Worm (Caenorhabditis elegans) whole organism, L4 larva: Measurements from ENCODE around the gene cpr-6.

Experiments
- F10B5.3 ChIP-seq: sonication (generic microtip); optimal IDR thresholded peaks from 2 replicates; lab custom pipeline; 2016; ENCODE audit warnings: mild to moderate bottlenecking, missing genetic modification characterization, missing compliant biosample characterization
- F44E2.7 ChIP-seq: fragments of 200-800 bp; sonication (Bioruptor generic); IDR thresholded peaks from 2 replicates; pipeline ENCODE4 v2.1.2; 2022; ENCODE audit warnings: missing genetic modification characterization, missing compliant biosample characterization
- F49E8.2 ChIP-seq: sonication (generic microtip); optimal IDR thresholded peaks from 2 replicates; lab custom pipeline; 2016; ENCODE audit warnings: missing compliant biosample characterization, mild to moderate bottlenecking, missing genetic modification characterization, borderline replicate concordance
- T26A8.4 ChIP-seq: fragments of 200-800 bp; sonication (Bioruptor generic); IDR thresholded peaks from 2 replicates; pipeline ENCODE4 v1.3.6; 2022; ENCODE audit warnings: missing genetic modification characterization, missing compliant biosample characterization
- Y105C5A.15 ChIP-seq: fragments of 200-800 bp; sonication (Bioruptor generic); IDR thresholded peaks from 2 replicates; pipeline ENCODE4 v1.3.6; 2022; ENCODE audit warnings: missing genetic modification characterization, missing compliant biosample characterization
- ZK337.2 ChIP-seq: fragments of 200-800 bp; sonication (Bioruptor generic); IDR thresholded peaks from 2 replicates; pipeline ENCODE4 v1.3.6; 2022; ENCODE audit warnings: missing genetic modification reagents, missing genetic modification characterization, missing compliant biosample characterization
- aha-1 ChIP-seq: fragments of 150-350 bp; peaks from one replicate; lab custom pipeline; 2014; ENCODE audit warnings: missing biosample characterization, missing genetic modification characterization
- ama-1 ChIP-seq: fragments of 150-350 bp; optimal IDR thresholded peaks from 2 replicates; lab custom pipeline; 2014; ENCODE audit warnings: inconsistent platforms, mixed read lengths
- ceh-82 ChIP-seq: sonication (generic microtip); optimal IDR thresholded peaks from 2 replicates; lab custom pipeline; 2017; ENCODE audit warnings: missing biosample characterization, missing genetic modification characterization
- daf-19 ChIP-seq: fragments of 200-800 bp; sonication (Bioruptor generic); conservative IDR thresholded peaks from 2 replicates; pipeline ENCODE4 v1.3.6; 2022; ENCODE audit warnings: missing genetic modification characterization, missing compliant biosample characterization
- dpl-1 ChIP-seq: fragments of 150-350 bp; optimal IDR thresholded peaks from 2 replicates; lab custom pipeline; 2014; ENCODE audit warnings: missing biosample characterization, missing genetic modification reagents, missing genetic modification characterization
- dve-1 ChIP-seq: sonication (generic microtip); optimal IDR thresholded peaks from 2 replicates; lab custom pipeline; 2017; ENCODE audit warnings: antibody characterized with exemption, mild to moderate bottlenecking, missing genetic modification characterization, missing compliant biosample characterization; ENCODE audit not compliant: insufficient read depth
- egl-27 ChIP-seq: sonication (generic microtip); optimal IDR thresholded peaks from 3 replicates; lab custom pipeline; 2017; ENCODE audit warnings: missing biosample characterization, missing genetic modification reagents, missing genetic modification characterization
- gei-8 ChIP-seq: fragments of 200-800 bp; sonication (Bioruptor generic); optimal IDR thresholded peaks from 2 replicates; lab custom pipeline; 2018; ENCODE audit warnings: mild to moderate bottlenecking, missing genetic modification characterization, missing compliant biosample characterization
- hlh-11 ChIP-seq: fragments of 200-800 bp; sonication (Bioruptor generic); optimal IDR thresholded peaks from 2 replicates; lab custom pipeline; 2018; ENCODE audit warnings: mild to moderate bottlenecking, missing genetic modification characterization, missing compliant biosample characterization
- hlh-30 ChIP-seq: sonication (generic microtip); optimal IDR thresholded peaks from 2 replicates; lab custom pipeline; 2017; ENCODE audit warnings: antibody characterized with exemption, mild to moderate bottlenecking, missing genetic modification characterization, missing compliant biosample characterization; ENCODE audit not compliant: insufficient read depth
- lin-1 ChIP-seq: fragments of 200-800 bp; sonication (Bioruptor generic); IDR thresholded peaks from 2 replicates; pipeline ENCODE4 v1.3.6; 2022; ENCODE audit warnings: missing genetic modification reagents, missing genetic modification characterization, missing compliant biosample characterization
- lin-29 ChIP-seq: fragments of 200-800 bp; sonication (Bioruptor generic); IDR thresholded peaks from 2 replicates; pipeline ENCODE4 v1.3.6; 2022; ENCODE audit warnings: missing genetic modification reagents, missing genetic modification characterization, missing compliant biosample characterization
- lin-38 ChIP-seq: fragments of 200-800 bp; sonication (Bioruptor generic); IDR thresholded peaks from 2 replicates; pipeline ENCODE4 v1.3.6; 2022; ENCODE audit warnings: missing genetic modification reagents, missing genetic modification characterization, missing compliant biosample characterization
- madf-5 ChIP-seq, 2 experiments: fragments of 200-800 bp; sonication (Bioruptor generic); IDR thresholded peaks; 2 replicates each; pipeline ENCODE4 v1.3.6; 2022; ENCODE audit warnings: missing compliant biosample characterization in 2 of 2, missing genetic modification characterization in 2 of 2
- madf-9 ChIP-seq: fragments of 200-800 bp; sonication (Bioruptor generic); conservative IDR thresholded peaks from 2 replicates; pipeline ENCODE4 v1.3.6; 2022; ENCODE audit warnings: missing genetic modification reagents, missing genetic modification characterization, missing compliant biosample characterization
- mep-1 ChIP-seq: fragments of 150-350 bp; sonication (generic microtip); optimal IDR thresholded peaks from 3 replicates; lab custom pipeline; 2014; ENCODE audit warnings: missing biosample characterization, missing genetic modification characterization
- mes-2 ChIP-seq: sonication (generic microtip); optimal IDR thresholded peaks from 2 replicates; lab custom pipeline; 2016; ENCODE audit warnings: missing genotype, mild to moderate bottlenecking, missing genetic modification characterization, missing compliant biosample characterization; ENCODE audit not compliant: poor library complexity, severe bottlenecking
- nhr-11 ChIP-seq: fragments of 150-350 bp; optimal IDR thresholded peaks from 2 replicates; lab custom pipeline; 2014; ENCODE audit warnings: missing biosample characterization, missing genetic modification characterization
- nhr-28 ChIP-seq: fragments of 150-350 bp; optimal IDR thresholded peaks from 2 replicates; lab custom pipeline; 2014; ENCODE audit warnings: missing biosample characterization, missing genetic modification characterization
- nhr-6 ChIP-seq: fragments of 150-350 bp; optimal IDR thresholded peaks from 2 replicates; lab custom pipeline; 2014; ENCODE audit warnings: missing biosample characterization, missing genetic modification characterization
- nhr-77 ChIP-seq: fragments of 150-350 bp; optimal IDR thresholded peaks from 2 replicates; lab custom pipeline; 2014; ENCODE audit warnings: missing biosample characterization, missing genetic modification characterization
- php-3 ChIP-seq: fragments of 200-800 bp; sonication (Bioruptor generic); IDR thresholded peaks from 2 replicates; pipeline ENCODE4 v1.3.6; 2022; ENCODE audit warnings: missing genetic modification reagents, missing genetic modification characterization, missing compliant biosample characterization
- pqm-1 ChIP-seq: sonication (generic microtip); optimal IDR thresholded peaks from 2 replicates; lab custom pipeline; 2017; ENCODE audit warnings: missing biosample characterization, missing genetic modification characterization
- skn-1 ChIP-seq: fragments of 150-350 bp; optimal IDR thresholded peaks from 2 replicates; lab custom pipeline; 2014; ENCODE audit warnings: missing biosample characterization, missing genetic modification characterization
- tra-1 ChIP-seq: fragments of 200-800 bp; sonication (Bioruptor generic); IDR thresholded peaks from 2 replicates; pipeline ENCODE4 v1.3.6; 2022; ENCODE audit warnings: missing genetic modification reagents, missing genetic modification characterization, missing compliant biosample characterization
- unc-39 ChIP-seq: sonication (generic microtip); optimal IDR thresholded peaks from 2 replicates; lab custom pipeline; 2017; ENCODE audit warnings: missing biosample characterization, missing genetic modification characterization
- unc-62 ChIP-seq, 3 experiments: fragments of 150-350 bp in 1 of 3; sonication (generic microtip); optimal IDR thresholded peaks in 2 of 3; peaks in 1 of 3; 1 replicate in 1 of 3; 2 replicates in 2 of 3; lab custom pipeline; 2014 to 2017; ENCODE audit warnings: missing biosample characterization in 3 of 3, missing genetic modification characterization in 3 of 3, missing genetic modification reagents in 3 of 3, missing genotype in 1 of 3
- zip-2 ChIP-seq: fragments of 150-350 bp; optimal IDR thresholded peaks from 2 replicates; lab custom pipeline; 2014; ENCODE audit warnings: missing biosample characterization, missing genetic modification characterization
- ztf-11 ChIP-seq: fragments of 150-350 bp; optimal IDR thresholded peaks from 2 replicates; lab custom pipeline; 2014; ENCODE audit warnings: missing biosample characterization, missing genetic modification characterization

cpr-6 gene

ce11 chrX:6618712-6619111, 11.7 kb downstream of the cpr-6 start, which contains the start of gene kqt-1:
Gene kqt-1 (plus strand): TSS chrX:6619012.
- TF ChIP-seq T26A8.4 (no peak), ceh-82 (no peak), hlh-30 (tag; lab: Kevin White, UChicago) (no peak), gei-8 (GFP tag; lab: Kevin White, UChicago) (no peak), Y105C5A.15 (GFP tag; lab: Robert Waterston, UW) (no peak), zip-2 (tag; lab: Kevin White, UChicago) (no peak), F44E2.7 (GFP tag; lab: Robert Waterston, UW) (no peak), hlh-11 (tag; lab: Kevin White, UChicago) (no peak), ztf-11 (tag; lab: Kevin White, UChicago) (no peak), pqm-1 (tag; lab: Kevin White, UChicago) (no peak), nhr-6 (tag; lab: Kevin White, UChicago) (no peak), nhr-11 (no peak), tra-1 (GFP tag; lab: Robert Waterston, UW) (no peak), nhr-28 (no peak), lin-29 (GFP tag; lab: Robert Waterston, UW) (no peak), php-3 (GFP tag; lab: Robert Waterston, UW) (no peak), mes-2 (tag; lab: Kevin White, UChicago) (no peak), madf-5 (GFP tag; IDR thresholded peaks at IDR 0.05; lab: Robert Waterston, UW) (no peak), unc-39 (no peak)
- TF ChIP-seq, all 104 proteins: peak for 0

DNA sequence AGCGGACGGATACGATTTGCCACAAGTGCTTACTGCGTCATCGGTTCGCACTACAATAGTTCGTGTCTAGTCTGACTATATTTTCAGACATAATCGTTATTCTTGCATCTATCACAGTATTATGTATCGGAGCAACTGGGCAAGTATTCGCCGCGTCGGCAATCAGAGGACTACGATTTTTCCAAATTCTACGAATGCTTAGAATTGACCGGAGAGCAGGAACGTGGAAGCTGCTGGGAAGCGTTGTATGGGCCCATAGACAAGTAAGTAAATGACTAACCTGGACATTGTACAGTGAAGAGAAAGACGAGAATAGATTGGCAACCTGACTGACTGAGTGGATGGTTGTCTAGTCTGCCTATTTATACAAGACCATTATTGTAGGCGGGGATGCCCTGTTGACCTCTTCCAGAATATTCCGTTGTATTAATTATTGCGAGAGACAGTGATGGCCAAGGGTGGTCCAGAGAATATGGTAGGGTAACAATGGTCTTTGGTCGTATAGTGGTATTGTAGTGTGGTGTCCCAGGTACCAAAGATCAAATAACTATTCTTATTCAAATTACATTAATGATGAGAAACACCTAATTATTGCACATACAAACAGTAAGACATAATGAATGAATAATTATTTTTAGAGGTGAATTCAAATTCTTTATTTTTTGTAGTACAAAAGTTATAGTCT, 15.7 kb downstream of the cpr-6 start, which contains the start of gene clec-266:
TSS of gene clec-266 (minus strand) at position 364 of the 685 bp plus-strand sequence.
- TF ChIP-seq madf-9 (GFP tag; lab: Robert Waterston, UW) (no peak), daf-19 (GFP tag; lab: Robert Waterston, UW) (no peak), F49E8.2 (tag; lab: Kevin White, UChicago) (no peak), unc-62 (GFP tag; optimal IDR thresholded peaks at IDR 0.05 in 1 of 2; lab: Kevin White, UChicago) (peak in 1 of 2 experiments; percentile 53), unc-62 (tag; optimal IDR thresholded peaks at IDR 0.05; lab: Kevin White, UChicago) (no peak), ZK337.2 (GFP tag; lab: Robert Waterston, UW) (no peak), egl-27 (tag; lab: Kevin White, UChicago) (no peak), ama-1 (no peak)

DNA sequence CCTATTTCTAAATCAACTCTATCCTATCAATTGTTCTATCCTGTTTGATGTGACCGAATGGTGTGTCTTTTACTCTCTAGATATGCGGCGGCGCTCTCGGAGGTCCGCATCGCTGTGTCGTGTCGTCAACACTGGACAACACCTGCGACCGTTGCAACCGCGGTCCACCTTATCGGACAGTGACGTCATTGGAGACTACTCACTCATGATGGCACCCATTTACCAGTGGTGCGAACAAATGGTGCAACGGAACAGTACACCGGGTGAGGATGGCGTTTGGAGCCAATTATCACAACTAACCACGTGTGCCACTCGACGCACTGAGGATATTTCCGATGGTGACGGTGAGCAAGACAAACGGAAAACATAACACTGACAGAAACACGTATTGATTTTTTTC, 18.3 kb downstream of the cpr-6 start:
- TF ChIP-seq aha-1 (tag; lab: Kevin White, UChicago) (peak; percentile 44), unc-62 (GFP tag; optimal IDR thresholded peaks at IDR 0.05 in 1 of 2; lab: Kevin White, UChicago) (peak in 1 of 2 experiments; percentile 18), unc-62 (tag; optimal IDR thresholded peaks at IDR 0.05; lab: Kevin White, UChicago) (no peak), F10B5.3 (tag; lab: Kevin White, UChicago) (no peak)

ce11 chrX:6630645-6631044, 23.6 kb downstream of the cpr-6 start:
- TF ChIP-seq lin-1 (no peak), aha-1 (tag; lab: Kevin White, UChicago) (peak; percentile 97), madf-9 (GFP tag; lab: Robert Waterston, UW) (no peak), nhr-77 (no peak)

ce11 chrX:6631437-6631836, 24.4 kb downstream of the cpr-6 start, which contains the start of gene aexr-2:
Gene aexr-2 (minus strand): TSS chrX:6631537.
- TF ChIP-seq mep-1 (no peak), ztf-11 (tag; lab: Kevin White, UChicago) (no peak), dpl-1 (GFP tag; lab: Kevin White, UChicago) (no peak), dve-1 (tag; lab: Kevin White, UChicago) (no peak), lin-38 (GFP tag; lab: Robert Waterston, UW) (no peak), skn-1 (tag; lab: Kevin White, UChicago) (no peak)
- TF ChIP-seq, all 104 proteins: peak for 0
